Worm (Caenorhabditis elegans) whole organism, L1 larva: ENCODE data around the gene sto-1.

Source experiments
- C04F5.9 ChIP-seq: sonication (generic microtip); optimal IDR thresholded peaks from 2 replicates; lab custom pipeline; 2016; ENCODE audit warnings: missing genetic modification characterization, missing compliant biosample characterization
- C16A3.4 ChIP-seq: fragments of 150-350 bp; optimal IDR thresholded peaks from 2 replicates; lab custom pipeline; 2014; ENCODE audit warnings: missing biosample characterization, missing genetic modification characterization
- F16B12.6 ChIP-seq: fragments of 150-350 bp; optimal IDR thresholded peaks from 2 replicates; lab custom pipeline; 2014; ENCODE audit warnings: missing biosample characterization, missing genetic modification characterization
- blmp-1 ChIP-seq: fragments of 150-350 bp; optimal IDR thresholded peaks from 2 replicates; lab custom pipeline; 2014; ENCODE audit warnings: missing biosample characterization, missing genetic modification characterization
- ceh-8 ChIP-seq: fragments of 200-800 bp; sonication (Bioruptor generic); optimal IDR thresholded peaks from 2 replicates; lab custom pipeline; 2018; ENCODE audit warnings: mild to moderate bottlenecking, missing genetic modification characterization, moderate library complexity, missing compliant biosample characterization
- ceh-88 ChIP-seq: fragments of 200-800 bp; sonication (Bioruptor generic); IDR thresholded peaks from 2 replicates; pipeline ENCODE4 v1.3.6; 2022; ENCODE audit warnings: missing genetic modification characterization, missing compliant biosample characterization
- ceh-90 ChIP-seq: sonication (generic microtip); optimal IDR thresholded peaks from 2 replicates; lab custom pipeline; 2016; ENCODE audit warnings: missing genetic modification characterization, missing compliant biosample characterization
- ces-1 ChIP-seq: fragments of 150-350 bp; optimal IDR thresholded peaks from 2 replicates; lab custom pipeline; 2014; ENCODE audit warnings: missing biosample characterization, missing genetic modification reagents, missing genetic modification characterization
- efl-1 ChIP-seq, 4 experiments: fragments of 150-350 bp; optimal IDR thresholded peaks in 3 of 4; peaks in 1 of 4; 1 replicate in 1 of 4; 2 replicates in 3 of 4; lab custom pipeline; 2014; ENCODE audit warnings: missing biosample characterization in 2 of 4, missing genetic modification characterization in 2 of 4, missing genetic modification reagents in 2 of 4
- egl-13 ChIP-seq: sonication (generic microtip); optimal IDR thresholded peaks from 2 replicates; lab custom pipeline; 2016; ENCODE audit warnings: missing genotype, missing genetic modification reagents, missing genetic modification characterization, missing compliant biosample characterization
- egl-27 ChIP-seq, 2 experiments: fragments of 150-350 bp in 1 of 2; sonication (generic microtip); optimal IDR thresholded peaks; 3 replicates each; lab custom pipeline; 2017 to 2018; ENCODE audit warnings: missing biosample characterization in 2 of 2, missing genetic modification characterization in 2 of 2, missing genetic modification reagents in 2 of 2
- elt-2 ChIP-seq: sonication (generic microtip); optimal IDR thresholded peaks from 2 replicates; lab custom pipeline; 2016; ENCODE audit warnings: missing genetic modification characterization, mild to moderate bottlenecking, inconsistent platforms, missing compliant biosample characterization, missing genetic modification reagents
- fkh-10 ChIP-seq: sonication (generic microtip); optimal IDR thresholded peaks from 2 replicates; lab custom pipeline; 2017; ENCODE audit warnings: missing biosample characterization, missing genetic modification reagents, missing genetic modification characterization
- fkh-8 ChIP-seq: sonication (generic microtip); optimal IDR thresholded peaks from 2 replicates; lab custom pipeline; 2016; ENCODE audit warnings: mild to moderate bottlenecking, missing genetic modification characterization, missing compliant biosample characterization
- grh-1 ChIP-seq: fragments of 200-800 bp; sonication (Bioruptor generic); IDR thresholded peaks from 2 replicates; pipeline ENCODE4 v1.3.6; 2022; ENCODE audit warnings: missing genetic modification reagents, missing genetic modification characterization, missing compliant biosample characterization
- hlh-17 ChIP-seq: fragments of 200-800 bp; sonication (Bioruptor generic); optimal IDR thresholded peaks from 2 replicates; lab custom pipeline; 2018; ENCODE audit warnings: missing genetic modification characterization, mild to moderate bottlenecking, missing compliant biosample characterization, moderate library complexity, borderline replicate concordance
- hlh-4 ChIP-seq: sonication (generic microtip); optimal IDR thresholded peaks from 2 replicates; lab custom pipeline; 2016; ENCODE audit warnings: mild to moderate bottlenecking, missing genetic modification characterization, missing compliant biosample characterization
- isw-1 ChIP-seq: fragments of 200-800 bp; sonication (Bioruptor generic); IDR thresholded peaks from 2 replicates; pipeline ENCODE4 v1.3.6; 2022; ENCODE audit warnings: missing genetic modification characterization, missing compliant biosample characterization
- lin-14 ChIP-seq: fragments of 200-800 bp; sonication (Bioruptor generic); optimal IDR thresholded peaks from 2 replicates; lab custom pipeline; 2018; ENCODE audit warnings: mild to moderate bottlenecking, missing genetic modification characterization, moderate library complexity, missing compliant biosample characterization
- lin-15B ChIP-seq: fragments of 150-350 bp; sonication (generic microtip); optimal IDR thresholded peaks from 3 replicates; lab custom pipeline; 2014; ENCODE audit warnings: missing biosample characterization, missing genetic modification characterization
- lin-35 ChIP-seq, 2 experiments: fragments of 150-350 bp; optimal IDR thresholded peaks; 2 replicates each; lab custom pipeline; 2014; ENCODE audit warnings: missing biosample characterization in 2 of 2, missing genetic modification characterization in 2 of 2, missing genetic modification reagents in 2 of 2
- lsy-2 ChIP-seq, 2 experiments: fragments of 150-350 bp; optimal IDR thresholded peaks; 2 replicates each; lab custom pipeline; 2014; ENCODE audit warnings: missing biosample characterization in 2 of 2, missing genetic modification characterization in 2 of 2
- mdl-1 ChIP-seq, 2 experiments: fragments of 150-350 bp; optimal IDR thresholded peaks; 2 replicates each; lab custom pipeline; 2014 to 2017; ENCODE audit warnings: missing biosample characterization in 2 of 2, missing genetic modification characterization in 2 of 2, inconsistent platforms in 1 of 2
- mep-1 ChIP-seq: fragments of 150-350 bp; optimal IDR thresholded peaks from 2 replicates; lab custom pipeline; 2014; ENCODE audit warnings: missing biosample characterization, missing genetic modification characterization
- nhr-12 ChIP-seq: sonication (generic microtip); optimal IDR thresholded peaks from 2 replicates; lab custom pipeline; 2017; ENCODE audit warnings: missing biosample characterization, missing genetic modification characterization
- nhr-19 ChIP-seq: fragments of 200-800 bp; sonication (Bioruptor generic); conservative IDR thresholded peaks from 2 replicates; pipeline ENCODE4 v1.3.6; 2022; ENCODE audit warnings: missing genetic modification characterization, missing compliant biosample characterization
- nhr-20 ChIP-seq: sonication (generic microtip); optimal IDR thresholded peaks from 2 replicates; lab custom pipeline; 2016; ENCODE audit warnings: mild to moderate bottlenecking, missing genetic modification characterization, missing compliant biosample characterization
- nhr-28 ChIP-seq: fragments of 150-350 bp; optimal IDR thresholded peaks from 2 replicates; lab custom pipeline; 2014; ENCODE audit warnings: missing biosample characterization, missing genetic modification characterization
- nhr-84 ChIP-seq: sonication (generic microtip); optimal IDR thresholded peaks from 2 replicates; lab custom pipeline; 2017; ENCODE audit warnings: missing biosample characterization, missing genetic modification characterization
- nhr-85 ChIP-seq: sonication (generic microtip); peaks from one replicate; lab custom pipeline; 2016; ENCODE audit warnings: missing genetic modification characterization, inconsistent platforms, missing compliant biosample characterization
- pag-3 ChIP-seq: sonication (generic microtip); optimal IDR thresholded peaks from 2 replicates; lab custom pipeline; 2017; ENCODE audit warnings: missing genetic modification characterization, mild to moderate bottlenecking, missing compliant biosample characterization, antibody characterized with exemption, borderline replicate concordance; ENCODE audit not compliant: insufficient read depth
- rnt-1 ChIP-seq: sonication (generic microtip); optimal IDR thresholded peaks from 2 replicates; lab custom pipeline; 2016; ENCODE audit warnings: mild to moderate bottlenecking, missing genetic modification characterization, moderate library complexity, missing compliant biosample characterization
- skn-1 ChIP-seq: fragments of 150-350 bp; optimal IDR thresholded peaks from 2 replicates; lab custom pipeline; 2014; ENCODE audit warnings: missing biosample characterization, missing genetic modification characterization
- snpc-4 ChIP-seq: fragments of 150-350 bp; optimal IDR thresholded peaks from 2 replicates; lab custom pipeline; 2014; ENCODE audit warnings: missing biosample characterization, missing genetic modification characterization
- snu-23 ChIP-seq: sonication (generic microtip); optimal IDR thresholded peaks from 2 replicates; lab custom pipeline; 2016; ENCODE audit warnings: missing genetic modification characterization, missing compliant biosample characterization
- sox-4 ChIP-seq: sonication (generic microtip); optimal IDR thresholded peaks from 2 replicates; lab custom pipeline; 2016; ENCODE audit warnings: missing genetic modification characterization, missing compliant biosample characterization
- sup-37 ChIP-seq: fragments of 200-800 bp; sonication (Bioruptor generic); optimal IDR thresholded peaks from 2 replicates; lab custom pipeline; 2018; ENCODE audit warnings: mild to moderate bottlenecking, missing genetic modification characterization, missing compliant biosample characterization
- swsn-7 ChIP-seq: sonication (generic microtip); optimal IDR thresholded peaks from 2 replicates; lab custom pipeline; 2016; ENCODE audit warnings: missing genetic modification characterization, missing compliant biosample characterization
- tbx-2 ChIP-seq: sonication (generic microtip); optimal IDR thresholded peaks from 2 replicates; lab custom pipeline; 2016; ENCODE audit warnings: missing genetic modification characterization, missing compliant biosample characterization
- unc-130 ChIP-seq: fragments of 150-350 bp; optimal IDR thresholded peaks from 2 replicates; lab custom pipeline; 2017; ENCODE audit warnings: missing biosample characterization, missing genetic modification characterization, inconsistent platforms
- unc-30 ChIP-seq: sonication (generic microtip); optimal IDR thresholded peaks from 2 replicates; lab custom pipeline; 2017; ENCODE audit warnings: missing biosample characterization, missing genetic modification characterization
- unc-62 ChIP-seq: fragments of 150-350 bp; optimal IDR thresholded peaks from 2 replicates; lab custom pipeline; 2014; ENCODE audit warnings: missing biosample characterization, missing genetic modification reagents, missing genetic modification characterization
- unc-86 ChIP-seq: sonication (generic microtip); optimal IDR thresholded peaks from 2 replicates; lab custom pipeline; 2016; ENCODE audit warnings: missing genetic modification characterization, missing compliant biosample characterization
- xbp-1 ChIP-seq: sonication (generic microtip); optimal IDR thresholded peaks from 2 replicates; lab custom pipeline; 2016; ENCODE audit warnings: missing genetic modification characterization, missing compliant biosample characterization
- zag-1 ChIP-seq: fragments of 150-350 bp; optimal IDR thresholded peaks from 2 replicates; lab custom pipeline; 2014; ENCODE audit warnings: missing biosample characterization, missing genetic modification characterization
- zip-4 ChIP-seq: fragments of 200-800 bp; sonication (Bioruptor generic); optimal IDR thresholded peaks from 2 replicates; lab custom pipeline; 2018; ENCODE audit warnings: mild to moderate bottlenecking, missing genetic modification characterization, moderate library complexity, missing compliant biosample characterization

Gene sto-1

ce11 chrX:7558928-7559455, 3.6 kb upstream of the sto-1 start, which contains the start of the genes PDB1.1 and F08C6.5:
Gene PDB1.1, minus strand, starts transcription at chrX:7559085.
Gene F08C6.5, plus strand, starts transcription at chrX:7559405.
- TF ChIP-seq mep-1 (tag; lab: Kevin White, UChicago) (no peak), elt-2 (peak; percentile 43), lin-14 (no peak)
- TF ChIP-seq, all 84 proteins: peak for 1

- TF ChIP-seq unc-62 (GFP tag; lab: Kevin White, UChicago) (no peak), skn-1 (tag; lab: Kevin White, UChicago) (peak; percentile 18)
These were observed 652 bp upstream of the sto-1 start for ce11 chrX:7561972-7562371.

ce11 chrX:7563425-7563824, 801 bp downstream of the sto-1 start:
- no peak for TF ChIP-seq unc-86 (tag; lab: Kevin White, UChicago)

ce11 chrX:7565005-7565404, 2.4 kb downstream of the sto-1 start, which contains the start of gene vps-52:
Gene vps-52, plus strand, starts transcription at chrX:7565323.
- TF ChIP-seq F16B12.6 (tag; lab: Kevin White, UChicago) (no peak), blmp-1 (tag; lab: Kevin White, UChicago) (peak; percentile 31), lsy-2 (tag; optimal IDR thresholded peaks at IDR 0.05; lab: Kevin White, UChicago) (peak in 1 of 2 experiments; percentile 26), nhr-28 (no peak), ceh-88 (GFP tag; lab: Robert Waterston, UW) (no peak), tbx-2 (tag; lab: Kevin White, UChicago) (no peak), skn-1 (tag; lab: Kevin White, UChicago) (no peak), ceh-8 (GFP tag; lab: Kevin White, UChicago) (no peak), rnt-1 (tag; lab: Kevin White, UChicago) (no peak), hlh-17 (GFP tag; lab: Kevin White, UChicago) (no peak), nhr-19 (no peak), isw-1 (GFP tag; lab: Robert Waterston, UW) (no peak), unc-30 (no peak), snu-23 (GFP tag; lab: Kevin White, UChicago) (peak; percentile 12), lin-15B (no peak), zip-4 (no peak), C04F5.9 (tag; lab: Kevin White, UChicago) (no peak), egl-27 (tag; optimal IDR thresholded peaks at IDR 0.05; lab: Kevin White, UChicago) (no peak), egl-13 (tag; lab: Kevin White, UChicago) (no peak), swsn-7 (no peak), nhr-84 (tag; lab: Kevin White, UChicago) (no peak), sox-4 (no peak), mdl-1 (tag; optimal IDR thresholded peaks at IDR 0.05; lab: Kevin White, UChicago) (no peak), C16A3.4 (tag; lab: Kevin White, UChicago) (peak; percentile 15), unc-130 (peak; percentile 34), lin-35 (GFP tag; optimal IDR thresholded peaks at IDR 0.05; lab: Kevin White, UChicago) (peak in 1 of 2 experiments; percentile 18), fkh-10 (GFP tag; lab: Kevin White, UChicago) (no peak), nhr-85 (tag; lab: Kevin White, UChicago) (no peak), lin-14 (peak; percentile 9), hlh-4 (tag; lab: Kevin White, UChicago) (no peak), zag-1 (tag; lab: Kevin White, UChicago) (no peak), grh-1 (no peak), nhr-20 (tag; lab: Kevin White, UChicago) (no peak), pag-3 (tag; lab: Kevin White, UChicago) (no peak), ces-1 (no peak), snpc-4 (tag; lab: Kevin White, UChicago) (no peak), fkh-8 (tag; lab: Kevin White, UChicago) (no peak), xbp-1 (tag; lab: Kevin White, UChicago) (peak; percentile 18), ceh-90 (tag; lab: Kevin White, UChicago) (no peak), nhr-12 (no peak), sup-37 (GFP tag; lab: Kevin White, UChicago) (no peak), efl-1 (optimal IDR thresholded peaks at IDR 0.05; lab: Kevin White, UChicago) (no peak), efl-1 (GFP tag; optimal IDR thresholded peaks at IDR 0.05 in 1 of 2; lab: Kevin White, UChicago) (no peak)
